Fruit fly (Drosophila melanogaster) whole organism, embryonic: ENCODE data around the gene CG11679.

Experiments used
- CG10147 ChIP-seq: fragments of 200-800 bp; sonication (Bioruptor generic); optimal IDR thresholded peaks from 2 replicates; lab custom pipeline; 2019; ENCODE audit warnings: missing biosample characterization, mild to moderate bottlenecking, missing genetic modification characterization, moderate library complexity
- CG12155 ChIP-seq: fragments of 200-800 bp; sonication (Bioruptor generic); optimal IDR thresholded peaks from 3 replicates; lab custom pipeline; 2016; ENCODE audit warnings: missing biosample characterization, missing genetic modification characterization
- CG15479 ChIP-seq: fragments of 200-800 bp; sonication (Bioruptor generic); optimal IDR thresholded peaks from 3 replicates; lab custom pipeline; 2019; ENCODE audit warnings: missing biosample characterization, mild to moderate bottlenecking, missing genetic modification characterization, moderate library complexity
- CG17612 ChIP-seq: fragments of 200-800 bp; sonication (Bioruptor generic); IDR thresholded peaks from 2 replicates; pipeline ENCODE4 v1.3.6; 2022; ENCODE audit warnings: missing biosample characterization, missing genetic modification characterization
- CG2678 ChIP-seq: fragments of 200-800 bp; sonication (Bioruptor generic); optimal IDR thresholded peaks from 3 replicates; lab custom pipeline; 2019; ENCODE audit warnings: missing biosample characterization, mild to moderate bottlenecking, missing genetic modification characterization, moderate library complexity
- CG8388 ChIP-seq: fragments of 200-800 bp; sonication (Bioruptor generic); optimal IDR thresholded peaks from 2 replicates; lab custom pipeline; 2019; ENCODE audit warnings: missing biosample characterization, mild to moderate bottlenecking, missing genetic modification characterization, moderate library complexity
- CG8478 ChIP-seq: fragments of >200 bp; optimal IDR thresholded peaks from 2 replicates; lab custom pipeline; 2018
- Doc2 ChIP-seq: fragments of 200-800 bp; sonication (Bioruptor generic); IDR thresholded peaks from 2 replicates; pipeline ENCODE4 v1.3.6; 2022; ENCODE audit warnings: missing biosample characterization, missing genetic modification characterization
- HLH54F ChIP-seq: fragments of 200-800 bp; sonication (Bioruptor generic); optimal IDR thresholded peaks from 3 replicates; lab custom pipeline; 2016; ENCODE audit warnings: missing biosample characterization, missing genetic modification characterization
- Hr51 ChIP-seq, 2 experiments: fragments of 200-800 bp; sonication (Bioruptor generic); optimal IDR thresholded peaks; 2 replicates in 1 of 2; 3 replicates in 1 of 2; lab custom pipeline; 2016 to 2018; ENCODE audit warnings: missing biosample characterization in 2 of 2, missing genetic modification characterization in 2 of 2, mild to moderate bottlenecking in 1 of 2, moderate library complexity in 1 of 2
- Jarid2 ChIP-seq: fragments of 200-800 bp; sonication (Bioruptor generic); optimal IDR thresholded peaks from 3 replicates; lab custom pipeline; 2017; ENCODE audit warnings: mild to moderate bottlenecking, missing biosample characterization, missing genetic modification reagents, missing genetic modification characterization
- bcd ChIP-seq: fragments of 200-800 bp; sonication (Bioruptor generic); optimal IDR thresholded peaks from 2 replicates; lab custom pipeline; 2017; ENCODE audit warnings: missing biosample characterization, mild to moderate bottlenecking, missing genetic modification characterization
- sr ChIP-seq: fragments of 200-800 bp; sonication (Bioruptor generic); IDR thresholded peaks from 3 replicates; pipeline ENCODE4 v1.3.6; 2022; ENCODE audit warnings: missing biosample characterization, missing genetic modification characterization

dm6 chrX:15709984-15710750 is 28.6 kb downstream of the CG11679 start, which contains the start of the genes CG9281 and CG15601:
- TF ChIP-seq CG8478 (lab: Kevin White, UChicago) (peak; percentile 93), bcd (GFP tag; lab: Kevin White, UChicago) (no peak), CG17612 (GFP tag; lab: Robert Waterston, UW) (no peak), sr (GFP tag; lab: Robert Waterston, UW) (no peak), CG2678 (tag; lab: Kevin White, UChicago) (no peak), CG12155 (GFP tag; lab: Kevin White, UChicago) (no peak), Hr51 (GFP tag; optimal IDR thresholded peaks at IDR 0.05; lab: Kevin White, UChicago) (no peak), Doc2 (GFP tag; lab: Robert Waterston, UW) (no peak), CG10147 (no peak), CG8388 (GFP tag; lab: Kevin White, UChicago) (no peak), Jarid2 (no peak), CG15479 (GFP tag; lab: Kevin White, UChicago) (peak; percentile 96), HLH54F (GFP tag; lab: Kevin White, UChicago) (no peak)
